Worm (Caenorhabditis elegans) whole organism, late embryonic: ENCODE data around the gene pqn-42.

Experiments used
- C38D4.7 ChIP-seq: fragments of 200-800 bp; sonication (Bioruptor generic); optimal IDR thresholded peaks from 2 replicates; lab custom pipeline; 2018; ENCODE audit warnings: mild to moderate bottlenecking, missing genetic modification characterization, moderate library complexity, missing compliant biosample characterization
- F13H6.1 ChIP-seq: sonication (generic microtip); optimal IDR thresholded peaks from 2 replicates; lab custom pipeline; 2016; ENCODE audit warnings: missing genetic modification characterization, missing compliant biosample characterization
- K02D7.2 ChIP-seq: sonication (generic microtip); optimal IDR thresholded peaks from 2 replicates; lab custom pipeline; 2017; ENCODE audit warnings: mild to moderate bottlenecking, missing genetic modification characterization, missing compliant biosample characterization
- K09A11.1 ChIP-seq: sonication (generic microtip); optimal IDR thresholded peaks from 2 replicates; lab custom pipeline; 2017; ENCODE audit warnings: antibody characterized with exemption, mild to moderate bottlenecking, missing genetic modification characterization, missing compliant biosample characterization; ENCODE audit not compliant: insufficient read depth
- Y22D7AL.16 ChIP-seq: sonication (generic microtip); optimal IDR thresholded peaks from 2 replicates; lab custom pipeline; 2016; ENCODE audit warnings: missing genetic modification characterization, missing compliant biosample characterization
- ama-1 ChIP-seq: fragments of 150-350 bp; optimal IDR thresholded peaks from 2 replicates; lab custom pipeline; 2014
- ceh-14 ChIP-seq: sonication (generic microtip); optimal IDR thresholded peaks from 2 replicates; lab custom pipeline; 2016; ENCODE audit warnings: missing genotype, missing genetic modification characterization, missing compliant biosample characterization
- ceh-24 ChIP-seq: sonication (generic microtip); optimal IDR thresholded peaks from 2 replicates; lab custom pipeline; 2016; ENCODE audit warnings: mild to moderate bottlenecking, missing genetic modification characterization, missing compliant biosample characterization
- ceh-30 ChIP-seq: fragments of 150-350 bp; optimal IDR thresholded peaks from 2 replicates; lab custom pipeline; 2014; ENCODE audit warnings: missing biosample characterization, missing genetic modification characterization
- ceh-34 ChIP-seq: sonication (generic microtip); optimal IDR thresholded peaks from 2 replicates; lab custom pipeline; 2016; ENCODE audit warnings: mild to moderate bottlenecking, missing genetic modification characterization, missing compliant biosample characterization
- ceh-6 ChIP-seq: fragments of 200-800 bp; sonication (Bioruptor generic); optimal IDR thresholded peaks from 2 replicates; lab custom pipeline; 2018; ENCODE audit warnings: mild to moderate bottlenecking, missing genetic modification characterization, missing compliant biosample characterization
- ceh-9 ChIP-seq: sonication (generic microtip); optimal IDR thresholded peaks from 2 replicates; lab custom pipeline; 2016; ENCODE audit warnings: mild to moderate bottlenecking, missing genetic modification characterization, inconsistent platforms, missing compliant biosample characterization
- ets-4 ChIP-seq: sonication (generic microtip); optimal IDR thresholded peaks from 2 replicates; lab custom pipeline; 2016; ENCODE audit warnings: missing genetic modification characterization, missing compliant biosample characterization
- eyg-1 ChIP-seq: sonication (generic microtip); optimal IDR thresholded peaks from 2 replicates; lab custom pipeline; 2016; ENCODE audit warnings: missing genotype, missing genetic modification characterization, missing compliant biosample characterization
- fax-1 ChIP-seq: sonication (generic microtip); optimal IDR thresholded peaks from 2 replicates; lab custom pipeline; 2016; ENCODE audit warnings: missing genotype, missing genetic modification characterization, missing compliant biosample characterization
- fkh-6 ChIP-seq: sonication (generic microtip); optimal IDR thresholded peaks from 2 replicates; lab custom pipeline; 2016; ENCODE audit warnings: missing genetic modification characterization, missing compliant biosample characterization
- gmeb-2 ChIP-seq: sonication (generic microtip); optimal IDR thresholded peaks from 2 replicates; lab custom pipeline; 2016; ENCODE audit warnings: missing genetic modification characterization, inconsistent platforms, missing compliant biosample characterization
- hlh-13 ChIP-seq: fragments of 200-800 bp; sonication (Bioruptor generic); optimal IDR thresholded peaks from 2 replicates; lab custom pipeline; 2018; ENCODE audit warnings: mild to moderate bottlenecking, missing genetic modification characterization, missing compliant biosample characterization
- hlh-15 ChIP-seq: sonication (generic microtip); optimal IDR thresholded peaks from 2 replicates; lab custom pipeline; 2016; ENCODE audit warnings: missing genetic modification characterization, missing compliant biosample characterization
- hlh-8 ChIP-seq: sonication (generic microtip); optimal IDR thresholded peaks from 2 replicates; lab custom pipeline; 2016; ENCODE audit warnings: missing genotype, missing genetic modification characterization, missing compliant biosample characterization
- lim-6 ChIP-seq: sonication (generic microtip); optimal IDR thresholded peaks from 2 replicates; lab custom pipeline; 2016; ENCODE audit warnings: missing genetic modification characterization, missing compliant biosample characterization
- lin-11 ChIP-seq: fragments of 200-800 bp; sonication (Bioruptor generic); optimal IDR thresholded peaks from 2 replicates; lab custom pipeline; 2018; ENCODE audit warnings: mild to moderate bottlenecking, missing genetic modification characterization, missing compliant biosample characterization
- nfya-1 ChIP-seq: sonication (generic microtip); optimal IDR thresholded peaks from 2 replicates; lab custom pipeline; 2017; ENCODE audit warnings: missing genetic modification characterization, mild to moderate bottlenecking, missing compliant biosample characterization, antibody characterized with exemption, moderate library complexity
- nhr-11 ChIP-seq: fragments of 150-350 bp; optimal IDR thresholded peaks from 2 replicates; lab custom pipeline; 2014; ENCODE audit warnings: missing biosample characterization, missing genetic modification characterization
- nhr-232 ChIP-seq: sonication (generic microtip); optimal IDR thresholded peaks from 2 replicates; lab custom pipeline; 2016; ENCODE audit warnings: missing genetic modification characterization, missing compliant biosample characterization
- odd-2 ChIP-seq: sonication (generic microtip); optimal IDR thresholded peaks from 2 replicates; lab custom pipeline; 2017; ENCODE audit warnings: antibody characterized with exemption, mild to moderate bottlenecking, missing genetic modification characterization, missing compliant biosample characterization
- pag-3 ChIP-seq: sonication (generic microtip); optimal IDR thresholded peaks from 2 replicates; lab custom pipeline; 2016; ENCODE audit warnings: missing compliant biosample characterization, missing genetic modification characterization, borderline replicate concordance
- pat-9 ChIP-seq: fragments of 200-800 bp; sonication (Bioruptor generic); optimal IDR thresholded peaks from 2 replicates; lab custom pipeline; 2018; ENCODE audit warnings: mild to moderate bottlenecking, missing genetic modification characterization, moderate library complexity, missing compliant biosample characterization
- pax-1 ChIP-seq: fragments of 150-350 bp; optimal IDR thresholded peaks from 2 replicates; lab custom pipeline; 2014; ENCODE audit warnings: missing biosample characterization, missing genetic modification characterization
- pha-2 ChIP-seq: sonication (generic microtip); optimal IDR thresholded peaks from 2 replicates; lab custom pipeline; 2017; ENCODE audit warnings: mild to moderate bottlenecking, missing genetic modification characterization, missing compliant biosample characterization
- pha-4 ChIP-seq: fragments of 150-350 bp; optimal IDR thresholded peaks from 2 replicates; lab custom pipeline; 2018; ENCODE audit warnings: missing biosample characterization, missing genetic modification reagents, missing genetic modification characterization
- pros-1 ChIP-seq: fragments of 150-350 bp; optimal IDR thresholded peaks from 2 replicates; lab custom pipeline; 2014; ENCODE audit warnings: missing biosample characterization, missing genetic modification reagents, missing genetic modification characterization
- ref-2 ChIP-seq: sonication (generic microtip); optimal IDR thresholded peaks from 2 replicates; lab custom pipeline; 2016; ENCODE audit warnings: missing genetic modification characterization, missing compliant biosample characterization
- rnt-1 ChIP-seq: sonication (generic microtip); optimal IDR thresholded peaks from 2 replicates; lab custom pipeline; 2016; ENCODE audit warnings: missing genetic modification characterization, missing compliant biosample characterization
- sdc-2 ChIP-seq: sonication (generic microtip); optimal IDR thresholded peaks from 2 replicates; lab custom pipeline; 2016; ENCODE audit warnings: missing genotype, missing genetic modification characterization, missing compliant biosample characterization
- sox-2 ChIP-seq: fragments of 200-800 bp; sonication (Bioruptor generic); IDR thresholded peaks from 2 replicates; pipeline ENCODE4 v1.3.6; 2022; ENCODE audit warnings: missing genetic modification reagents, missing genetic modification characterization, missing compliant biosample characterization
- sox-4 ChIP-seq: sonication (generic microtip); optimal IDR thresholded peaks from 2 replicates; lab custom pipeline; 2017; ENCODE audit warnings: mild to moderate bottlenecking, missing genetic modification characterization, inconsistent platforms, missing compliant biosample characterization
- tbx-2 ChIP-seq: sonication (generic microtip); optimal IDR thresholded peaks from 2 replicates; lab custom pipeline; 2016; ENCODE audit warnings: missing genetic modification characterization, missing compliant biosample characterization
- unc-42 ChIP-seq: sonication (generic microtip); optimal IDR thresholded peaks from 2 replicates; lab custom pipeline; 2016; ENCODE audit warnings: missing genotype, missing genetic modification characterization, missing compliant biosample characterization
- unc-55 ChIP-seq: sonication (generic microtip); optimal IDR thresholded peaks from 2 replicates; lab custom pipeline; 2017; ENCODE audit warnings: missing biosample characterization, missing genetic modification reagents, missing genetic modification characterization
- unc-86 ChIP-seq: sonication (generic microtip); optimal IDR thresholded peaks from 2 replicates; lab custom pipeline; 2016; ENCODE audit warnings: missing genetic modification characterization, missing compliant biosample characterization

pqn-42 gene

DNA sequence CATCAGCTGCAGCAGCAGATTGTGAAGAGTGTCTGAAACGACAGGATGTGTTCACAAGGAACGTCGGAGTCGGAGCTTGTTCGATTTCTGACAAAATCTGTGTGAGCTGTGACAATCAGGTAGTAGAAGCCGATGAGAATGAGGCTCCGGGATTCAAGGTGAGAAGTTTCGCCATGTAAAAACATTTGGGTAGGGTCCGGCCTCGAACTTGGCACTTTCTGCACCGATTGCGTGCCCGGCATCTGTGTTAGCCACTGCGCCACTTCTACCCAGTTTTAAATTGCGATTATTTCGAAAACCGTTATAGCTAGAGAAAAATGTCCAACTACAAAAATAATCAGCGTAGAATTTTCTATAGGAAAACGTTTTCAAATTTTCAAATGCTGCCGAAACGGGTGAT lies 12.1 kb downstream of the pqn-42 start:
- TF ChIP-seq ama-1 (lab: Kevin White, UChicago) = no peak
- no peak for TF ChIP-seq tbx-2 (tag; lab: Kevin White, UChicago)
- TF ChIP-seq ceh-9 (tag; lab: Kevin White, UChicago) = no peak

ce11 chrII:2445164-2445563 lies 13.6 kb downstream of the pqn-42 start:
- TF ChIP-seq rnt-1 (tag; lab: Kevin White, UChicago) = no peak
- no peak for TF ChIP-seq eyg-1 (tag; lab: Kevin White, UChicago)
- no peak for TF ChIP-seq sox-4 (tag; lab: Kevin White, UChicago)
- TF ChIP-seq ama-1 (lab: Kevin White, UChicago) = no peak
- no peak for TF ChIP-seq ets-4 (tag; lab: Kevin White, UChicago)
- no peak for TF ChIP-seq lim-6 (tag; lab: Kevin White, UChicago)
- TF ChIP-seq pag-3 (tag; lab: Kevin White, UChicago) = no peak
- no peak for TF ChIP-seq ceh-14 (tag; lab: Kevin White, UChicago)
- no peak for TF ChIP-seq unc-55 (GFP tag; lab: Kevin White, UChicago)

DNA sequence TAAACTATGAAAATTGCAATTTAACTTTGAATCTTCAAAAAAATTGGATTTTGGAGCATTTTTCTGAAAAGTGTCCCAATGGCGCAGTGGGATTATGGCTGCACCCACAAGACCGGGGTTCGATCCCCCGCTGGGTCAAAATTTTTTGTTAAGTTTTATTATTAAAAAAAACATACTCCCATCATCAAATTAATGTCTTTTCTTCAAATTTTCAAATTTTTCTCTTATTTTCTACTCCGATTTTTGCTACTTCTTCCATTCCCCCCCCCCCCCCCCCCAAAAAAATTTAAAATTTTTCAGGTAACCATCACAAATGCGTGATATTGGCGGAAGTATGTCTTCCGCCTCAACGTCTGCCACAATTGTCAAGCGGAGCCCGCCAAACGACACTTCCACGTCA lies 15.8 kb downstream of the pqn-42 start, which contains the start of gene vab-19:
Gene vab-19 (plus strand): TSS at position 301 of the 400 bp plus-strand sequence.
- TF ChIP-seq ets-4 (tag; lab: Kevin White, UChicago) (no peak), unc-42 (tag; lab: Kevin White, UChicago) (no peak), C38D4.7 (no peak), odd-2 (tag; lab: Kevin White, UChicago) (no peak), Y22D7AL.16 (no peak), pros-1 (no peak), pha-2 (tag; lab: Kevin White, UChicago) (no peak), F13H6.1 (tag; lab: Kevin White, UChicago) (no peak), lim-6 (tag; lab: Kevin White, UChicago) (no peak), ceh-30 (tag; lab: Kevin White, UChicago) (no peak), nfya-1 (no peak), sox-2 (GFP tag; lab: Robert Waterston, UW) (no peak)
- TF ChIP-seq, all 69 proteins: peak for 0

DNA sequence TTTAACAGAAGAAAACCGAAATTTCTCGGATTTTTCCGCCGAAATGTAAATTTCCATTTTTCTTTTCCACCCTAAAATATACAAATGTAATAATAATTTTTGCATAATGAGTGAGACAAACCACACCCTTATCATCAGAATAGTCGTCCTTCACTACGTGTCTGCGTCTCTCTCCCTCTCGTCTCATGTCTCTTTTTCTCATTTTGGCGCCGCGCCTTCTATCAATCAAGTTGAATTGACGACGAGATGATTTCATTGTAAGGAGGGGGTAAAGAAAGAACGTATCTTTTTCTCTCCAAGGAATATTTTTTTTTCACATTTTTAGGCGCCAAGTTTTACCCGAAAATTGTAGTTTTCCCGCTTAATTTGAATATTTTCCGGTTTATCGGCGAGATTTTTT lies 16.5 kb downstream of the pqn-42 start:
- TF ChIP-seq ets-4 (tag; lab: Kevin White, UChicago) = no peak
- TF ChIP-seq ceh-6 (GFP tag; lab: Kevin White, UChicago) = no peak
- TF ChIP-seq nhr-232 (tag; lab: Kevin White, UChicago) = no peak
- no peak for TF ChIP-seq lin-11
- TF ChIP-seq pat-9 (tag; lab: Kevin White, UChicago) = no peak
- TF ChIP-seq pha-4 = no peak
- TF ChIP-seq gmeb-2 = no peak
- no peak for TF ChIP-seq fax-1 (tag; lab: Kevin White, UChicago)
- TF ChIP-seq ceh-24 (tag; lab: Kevin White, UChicago) = no peak
- TF ChIP-seq nhr-11 (tag; lab: Kevin White, UChicago) = no peak
- no peak for TF ChIP-seq ceh-14 (tag; lab: Kevin White, UChicago)

- TF ChIP-seq hlh-15 (tag; lab: Kevin White, UChicago) (no peak), odd-2 (tag; lab: Kevin White, UChicago) (no peak), fkh-6 (no peak), eyg-1 (tag; lab: Kevin White, UChicago) (no peak), unc-55 (GFP tag; lab: Kevin White, UChicago) (no peak), K09A11.1 (tag; lab: Kevin White, UChicago) (no peak), K02D7.2 (no peak), hlh-8 (no peak), ceh-34 (tag; lab: Kevin White, UChicago) (no peak), nfya-1 (no peak), sdc-2 (no peak), hlh-13 (GFP tag; lab: Kevin White, UChicago) (no peak), pax-1 (tag; lab: Kevin White, UChicago) (no peak), ref-2 (tag; lab: Kevin White, UChicago) (no peak), unc-86 (tag; lab: Kevin White, UChicago) (no peak), pros-1 (no peak)
Measured at ce11 chrII:2440312-2440711, 18.5 kb downstream of the pqn-42 start.
